Worm (Caenorhabditis elegans): ENCODE results near the gene C08F8.15.

DNA sequence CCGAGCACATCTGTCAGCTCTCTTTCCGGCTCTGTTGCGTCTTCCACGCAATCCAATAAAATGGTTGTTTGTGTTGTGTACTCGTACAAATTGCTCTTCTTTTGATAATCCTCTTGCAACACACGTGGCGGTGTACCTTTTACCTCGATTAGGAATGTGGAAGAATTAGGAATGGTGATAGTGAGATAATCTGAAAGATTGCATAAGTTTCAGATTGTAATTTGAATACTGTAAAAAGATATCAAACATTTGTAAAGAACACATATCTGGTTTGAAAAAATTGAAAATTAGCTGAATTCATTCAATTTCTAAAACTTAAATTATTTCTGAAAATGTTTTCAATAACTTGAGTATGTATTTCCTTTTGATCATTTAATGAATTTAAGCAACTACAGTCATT lies 4.2 kb upstream of the C08F8.15 start, which contains the start of gene C08F8.6:
- no peak for TF ChIP-seq egl-27 (tag; optimal IDR thresholded peaks at IDR 0.05)
- no peak for TF ChIP-seq snpc-4 (tag; optimal IDR thresholded peaks at IDR 0.05)
- TF ChIP-seq skn-1 (tag; optimal IDR thresholded peaks at IDR 0.05): no peak
